Fruit fly (Drosophila melanogaster) whole organism, embryonic: ENCODE results near the gene slmb.

Source experiments
- Atf3 ChIP-seq: fragments of 200-800 bp; sonication (Bioruptor generic); optimal IDR thresholded peaks from 3 replicates; lab custom pipeline; 2016; ENCODE audit warnings: missing biosample characterization, missing genetic modification characterization
- Atf6 ChIP-seq: fragments of 200-800 bp; sonication (Bioruptor generic); IDR thresholded peaks from 2 replicates; pipeline ENCODE4 v1.3.6; 2022; ENCODE audit warnings: missing biosample characterization, missing genetic modification characterization
- B-H1 ChIP-seq: fragments of 200-800 bp; sonication (Bioruptor generic); IDR thresholded peaks from 3 replicates; pipeline ENCODE4 v1.3.6; 2022; ENCODE audit warnings: missing biosample characterization, missing genetic modification characterization
- CG15011 ChIP-seq: fragments of 200-800 bp; sonication (Bioruptor generic); optimal IDR thresholded peaks from 3 replicates; lab custom pipeline; 2018; ENCODE audit warnings: missing biosample characterization, mild to moderate bottlenecking, missing genetic modification characterization
- CG16813 ChIP-seq: fragments of 200-800 bp; sonication (Bioruptor generic); IDR thresholded peaks from 3 replicates; pipeline ENCODE4 v1.3.6; 2022; ENCODE audit warnings: missing biosample characterization, missing genetic modification characterization; ENCODE audit not compliant: partially characterized antibody
- CG17361 ChIP-seq: fragments of 200-800 bp; sonication (Bioruptor generic); IDR thresholded peaks from 3 replicates; pipeline ENCODE4 v1.3.6; 2022; ENCODE audit warnings: missing biosample characterization, missing genetic modification characterization
- CG30020 ChIP-seq: fragments of 200-800 bp; optimal IDR thresholded peaks from 2 replicates; lab custom pipeline; 2019; ENCODE audit warnings: missing biosample characterization, mild to moderate bottlenecking, missing genetic modification characterization, moderate library complexity
- CG5953 ChIP-seq: fragments of 200-800 bp; sonication (Bioruptor generic); IDR thresholded peaks from 2 replicates; pipeline ENCODE4 v1.3.6; 2022; ENCODE audit warnings: missing biosample characterization, missing genetic modification characterization
- CG8478 ChIP-seq: fragments of >200 bp; optimal IDR thresholded peaks from 2 replicates; lab custom pipeline; 2018
- CoRest ChIP-seq: fragments of 200-800 bp; sonication (Bioruptor generic); optimal IDR thresholded peaks from 3 replicates; lab custom pipeline; 2018; ENCODE audit warnings: missing biosample characterization, mild to moderate bottlenecking, missing genetic modification characterization, moderate library complexity
- E2f1 ChIP-seq: fragments of 200-800 bp; sonication (Bioruptor generic); IDR thresholded peaks from 2 replicates; pipeline ENCODE4 v1.3.6; 2022; ENCODE audit warnings: missing biosample characterization, missing genetic modification characterization
- Eip74EF ChIP-seq, 2 experiments: fragments of 200-800 bp in 1 of 2; fragments of >200 bp in 1 of 2; sonication (Bioruptor generic) in 1 of 2; optimal IDR thresholded peaks; 2 replicates each; lab custom pipeline; 2017 to 2019; ENCODE audit warnings: missing biosample characterization in 2 of 2, missing genetic modification characterization in 2 of 2, mild to moderate bottlenecking in 1 of 2, moderate library complexity in 1 of 2
- Fer2 ChIP-seq: fragments of 200-800 bp; sonication (Bioruptor generic); optimal IDR thresholded peaks from 2 replicates; lab custom pipeline; 2018; ENCODE audit warnings: missing biosample characterization, mild to moderate bottlenecking, missing genetic modification characterization, moderate library complexity
- Myb ChIP-seq: fragments of 200-800 bp; sonication (Bioruptor generic); optimal IDR thresholded peaks from 2 replicates; lab custom pipeline; 2016; ENCODE audit warnings: missing biosample characterization, missing genetic modification characterization
- NK7.1 ChIP-seq: fragments of 200-800 bp; sonication (Bioruptor generic); optimal IDR thresholded peaks from 3 replicates; lab custom pipeline; 2016; ENCODE audit warnings: missing biosample characterization, missing genetic modification characterization
- Oli ChIP-seq: fragments of 200-800 bp; sonication (Bioruptor generic); optimal IDR thresholded peaks from 2 replicates; lab custom pipeline; 2018; ENCODE audit warnings: missing biosample characterization, mild to moderate bottlenecking, missing genetic modification characterization, moderate library complexity
- Scr ChIP-seq: fragments of 200-800 bp; sonication (Bioruptor generic); IDR thresholded peaks from 2 replicates; pipeline ENCODE4 v1.3.6; 2022; ENCODE audit warnings: missing biosample characterization, missing genetic modification characterization; ENCODE audit not compliant: partially characterized antibody
- Sox100B ChIP-seq: fragments of 200-800 bp; sonication (Bioruptor generic); optimal IDR thresholded peaks from 3 replicates; lab custom pipeline; 2018; ENCODE audit warnings: missing biosample characterization, mild to moderate bottlenecking, missing genetic modification characterization
- ase ChIP-seq: fragments of 200-800 bp; sonication (Bioruptor generic); IDR thresholded peaks from 3 replicates; pipeline ENCODE4 v1.3.6; 2022; ENCODE audit warnings: missing biosample characterization, missing genetic modification characterization
- cg ChIP-seq: fragments of 200-800 bp; sonication (Bioruptor generic); optimal IDR thresholded peaks from 3 replicates; lab custom pipeline; 2019; ENCODE audit warnings: missing biosample characterization, mild to moderate bottlenecking, missing genetic modification characterization, moderate library complexity
- chinmo ChIP-seq: fragments of 200-800 bp; sonication (Bioruptor generic); IDR thresholded peaks from 4 replicates; pipeline ENCODE4 v1.3.6; 2022; ENCODE audit warnings: missing biosample characterization, missing genetic modification characterization; ENCODE audit not compliant: partially characterized antibody
- fd96Cb ChIP-seq: fragments of 200-800 bp; sonication (Bioruptor generic); optimal IDR thresholded peaks from 2 replicates; lab custom pipeline; 2018; ENCODE audit warnings: missing biosample characterization, mild to moderate bottlenecking, missing genetic modification characterization, moderate library complexity
- jing ChIP-seq: fragments of 200-800 bp; sonication (Bioruptor generic); optimal IDR thresholded peaks from 2 replicates; lab custom pipeline; 2018; ENCODE audit warnings: missing biosample characterization, mild to moderate bottlenecking, missing genetic modification characterization
- sc ChIP-seq, 3 experiments: fragments of >200 bp in 2 of 3; fragments of 200-800 bp in 1 of 3; sonication (Bioruptor generic) in 1 of 3; optimal IDR thresholded peaks; 2 replicates in 2 of 3; 3 replicates in 1 of 3; lab custom pipeline; 2017; ENCODE audit warnings: mild to moderate bottlenecking in 1 of 3, missing biosample characterization in 1 of 3, missing genetic modification characterization in 1 of 3, missing genetic modification reagents in 1 of 3
- shn ChIP-seq: fragments of 200-800 bp; sonication (Bioruptor generic); optimal IDR thresholded peaks from 3 replicates; lab custom pipeline; 2016; ENCODE audit warnings: missing biosample characterization, missing genetic modification characterization
- stwl ChIP-seq: fragments of 200-800 bp; sonication (Bioruptor generic); optimal IDR thresholded peaks from 3 replicates; lab custom pipeline; 2018; ENCODE audit warnings: missing biosample characterization, mild to moderate bottlenecking, missing genetic modification characterization, moderate library complexity
- sug ChIP-seq: fragments of 200-800 bp; optimal IDR thresholded peaks from 2 replicates; lab custom pipeline; 2019; ENCODE audit warnings: missing biosample characterization, mild to moderate bottlenecking, missing genetic modification characterization, moderate library complexity

The slmb gene

DNA sequence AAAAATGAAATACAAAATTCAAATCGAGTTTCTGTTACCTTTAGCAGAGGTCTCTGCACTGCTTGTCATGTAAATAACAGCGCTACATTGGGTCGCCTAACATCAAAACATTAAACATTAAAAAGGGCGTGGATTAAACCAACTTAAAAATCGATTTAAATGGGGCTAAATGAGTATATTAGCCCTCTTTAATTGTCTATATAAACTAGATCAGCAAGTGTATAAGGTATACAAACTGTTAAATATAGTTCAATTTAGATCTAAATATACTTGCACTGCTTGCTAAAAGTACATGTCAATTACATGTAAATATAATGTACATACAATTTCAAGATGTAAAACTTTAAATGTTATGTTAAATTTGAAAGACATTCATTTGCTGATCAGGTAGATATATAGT is 57.5 kb downstream of the slmb start (continued):
- TF ChIP-seq CG8478 (peak; percentile 78), shn (GFP tag; lab: Kevin White, UChicago) (no peak), Myb (peak; percentile 59), stwl (tag; lab: Kevin White, UChicago) (peak; percentile 19), jing (no peak), B-H1 (no peak), E2f1 (no peak), fd96Cb (tag; lab: Kevin White, UChicago) (no peak), sug (tag; lab: Kevin White, UChicago) (peak; percentile 24), sc (optimal IDR thresholded peaks at IDR 0.05; lab: Kevin White, UChicago) (no peak), sc (GFP tag; optimal IDR thresholded peaks at IDR 0.05; lab: Kevin White, UChicago) (no peak), CG5953 (GFP tag; lab: Robert Waterston, UW) (no peak), CoRest (tag; lab: Kevin White, UChicago) (no peak), Sox100B (GFP tag; lab: Kevin White, UChicago) (no peak), Atf6 (GFP tag; lab: Robert Waterston, UW) (no peak), CG15011 (no peak), NK7.1 (GFP tag; lab: Kevin White, UChicago) (no peak), Fer2 (tag; lab: Kevin White, UChicago) (no peak), chinmo (no peak), CG16813 (GFP tag; lab: Robert Waterston, UW) (peak; percentile 52; the same call in 2 of the 3 replicates), Eip74EF (GFP tag; optimal IDR thresholded peaks at IDR 0.05; lab: Kevin White, UChicago) (peak in 1 of 2 experiments; percentile 72), CG17361 (GFP tag; lab: Robert Waterston, UW) (0 out of 3 replicates have a peak, but pooled peaks have one; percentile 21), Atf3 (GFP tag; lab: Kevin White, UChicago) (no peak), Oli (no peak), CG30020 (tag; lab: Kevin White, UChicago) (no peak), cg (GFP tag; lab: Kevin White, UChicago) (no peak), Scr (GFP tag; lab: Robert Waterston, UW) (peak; percentile 40; the same call in 1 of the 2 replicates), ase (GFP tag; lab: Robert Waterston, UW) (no peak)
